Worm (Caenorhabditis elegans): ENCODE measurements around the gene Y43E12A.2.
A peak's percentile ranks its signal among the peaks of the same experiment; 100 is the strongest.

The Y43E12A.2 gene

ce11 chrIV:10935336-10935735 is 46.5 kb upstream of the Y43E12A.2 start (continued):
- no peak for TF ChIP-seq hlh-6 (tag; optimal IDR thresholded peaks at IDR 0.05)
- TF ChIP-seq odd-2 (tag; optimal IDR thresholded peaks at IDR 0.05): no peak
- TF ChIP-seq elt-2 (tag; optimal IDR thresholded peaks at IDR 0.05): no peak
- no peak for TF ChIP-seq fkh-6 (tag; optimal IDR thresholded peaks at IDR 0.05)
- TF ChIP-seq K02D7.2 (tag; optimal IDR thresholded peaks at IDR 0.05): no peak
- TF ChIP-seq ttx-3 (tag; optimal IDR thresholded peaks at IDR 0.05): no peak
- TF ChIP-seq pha-2 (tag; optimal IDR thresholded peaks at IDR 0.05): no peak
- TF ChIP-seq lin-11 (tag; optimal IDR thresholded peaks at IDR 0.05): no peak
- peak; percentile 6 for TF ChIP-seq ceh-48 (tag; optimal IDR thresholded peaks at IDR 0.05)
- TF ChIP-seq eyg-1 (tag; optimal IDR thresholded peaks at IDR 0.05): no peak
- TF ChIP-seq K09A11.1 (tag; optimal IDR thresholded peaks at IDR 0.05; ENCODE audit: insufficient read depth): no peak
- TF ChIP-seq pat-9 (tag; optimal IDR thresholded peaks at IDR 0.05): no peak
- TF ChIP-seq che-1 (tag; optimal IDR thresholded peaks at IDR 0.05): no peak
- no peak for TF ChIP-seq nhr-232 (tag; optimal IDR thresholded peaks at IDR 0.05)
- no peak for TF ChIP-seq fkh-10 (GFP tag; optimal IDR thresholded peaks at IDR 0.05)
- no peak for TF ChIP-seq sox-4 (tag; optimal IDR thresholded peaks at IDR 0.05)
- TF ChIP-seq ceh-2 (tag; optimal IDR thresholded peaks at IDR 0.05): no peak
- TF ChIP-seq C38D4.7 (GFP tag; optimal IDR thresholded peaks at IDR 0.05): no peak
- TF ChIP-seq ahr-1 (tag; optimal IDR thresholded peaks at IDR 0.05): no peak
- TF ChIP-seq unc-3 (GFP tag; conservative IDR thresholded peaks at IDR 0.05): no peak
- no peak for TF ChIP-seq unc-3 (tag; optimal IDR thresholded peaks at IDR 0.05)
- TF ChIP-seq ztf-16 (tag; optimal IDR thresholded peaks at IDR 0.05): no peak

- TF ChIP-seq ceh-34 (tag; optimal IDR thresholded peaks at IDR 0.05) (peak; percentile 85), pax-1 (tag; optimal IDR thresholded peaks at IDR 0.05) (peak; percentile 29), unc-42 (tag; optimal IDR thresholded peaks at IDR 0.05) (peak; percentile 61), elt-2 (tag; optimal IDR thresholded peaks at IDR 0.05) (peak; percentile 37), unc-55 (GFP tag; optimal IDR thresholded peaks at IDR 0.05) (peak; percentile 69), lin-11 (tag; optimal IDR thresholded peaks at IDR 0.05) (no peak), pros-1 (tag; optimal IDR thresholded peaks at IDR 0.05) (peak; percentile 93), elt-4 (tag; optimal IDR thresholded peaks at IDR 0.05) (no peak), F13H6.1 (tag; optimal IDR thresholded peaks at IDR 0.05) (peak; percentile 26), ceh-14 (tag; optimal IDR thresholded peaks at IDR 0.05) (peak; percentile 7), ets-4 (tag; optimal IDR thresholded peaks at IDR 0.05) (peak; percentile 29), ref-2 (tag; optimal IDR thresholded peaks at IDR 0.05) (peak; percentile 61), ceh-22 (tag; optimal IDR thresholded peaks at IDR 0.05) (no peak), rnt-1 (tag; optimal IDR thresholded peaks at IDR 0.05) (peak; percentile 75), fax-1 (tag; optimal IDR thresholded peaks at IDR 0.05) (peak; percentile 45), zip-5 (tag; optimal IDR thresholded peaks at IDR 0.05) (no peak), nhr-11 (tag; optimal IDR thresholded peaks at IDR 0.05) (no peak), hlh-30 (tag; optimal IDR thresholded peaks at IDR 0.05; ENCODE audit: insufficient read depth) (peak; percentile 100), mec-3 (tag; optimal IDR thresholded peaks at IDR 0.05; ENCODE audit: borderline replicate concordance) (no peak), tbx-2 (tag; optimal IDR thresholded peaks at IDR 0.05) (peak; percentile 84), ceh-31 (tag; optimal IDR thresholded peaks at IDR 0.05) (peak; percentile 73), dmd-4 (tag; optimal IDR thresholded peaks at IDR 0.05; ENCODE audit: borderline replicate concordance) (peak; percentile 46), C08G9.2 (tag; optimal IDR thresholded peaks at IDR 0.05) (peak; percentile 34), fkh-10 (GFP tag; optimal IDR thresholded peaks at IDR 0.05) (no peak), nfya-1 (tag; optimal IDR thresholded peaks at IDR 0.05) (peak; percentile 88), ceh-18 (tag; optimal IDR thresholded peaks at IDR 0.05) (peak; percentile 90), ceh-9 (tag; optimal IDR thresholded peaks at IDR 0.05) (no peak)
Observed at ce11 chrIV:10935853-10936491, 45.9 kb upstream of the Y43E12A.2 start, which contains the start of gene lgg-2. TSS of gene lgg-2 (minus strand) at chrIV:10935903.

Data from whole organism, late embryonic.